Fruit fly (Drosophila melanogaster) whole organism, embryonic: Measurements from ENCODE around the gene AP-1mu.
A peak's percentile ranks its signal among the peaks of the same experiment; 100 is the strongest.

Experiments
- ATbp ChIP-seq: fragments of 200-800 bp; sonication (Bioruptor generic); optimal IDR thresholded peaks from 2 replicates; lab custom pipeline; 2017; ENCODE audit warnings: missing biosample characterization, mild to moderate bottlenecking, missing genetic modification characterization, missing genetic modification reagents
- BEAF-32 ChIP-seq: fragments of 200-800 bp; sonication (Bioruptor generic); optimal IDR thresholded peaks from 3 replicates; lab custom pipeline; 2017; ENCODE audit warnings: missing biosample characterization, missing genetic modification characterization, mild to moderate bottlenecking, moderate library complexity, missing genetic modification reagents
- C15 ChIP-seq: fragments of 200-800 bp; sonication (Bioruptor generic); IDR thresholded peaks from 3 replicates; pipeline ENCODE4 v1.3.6; 2022; ENCODE audit warnings: missing biosample characterization, missing genetic modification characterization
- CG13123 ChIP-seq: fragments of 200-800 bp; sonication (Bioruptor generic); optimal IDR thresholded peaks from 2 replicates; lab custom pipeline; 2016; ENCODE audit warnings: missing biosample characterization, missing genetic modification characterization
- CG13296 ChIP-seq: fragments of 200-800 bp; sonication (Bioruptor generic); optimal IDR thresholded peaks from 3 replicates; lab custom pipeline; 2018; ENCODE audit warnings: missing biosample characterization, mild to moderate bottlenecking, missing genetic modification characterization
- CG15601 ChIP-seq: fragments of 200-800 bp; sonication (Bioruptor generic); optimal IDR thresholded peaks from 3 replicates; lab custom pipeline; 2019; ENCODE audit warnings: missing biosample characterization, mild to moderate bottlenecking, missing genetic modification characterization, moderate library complexity
- CG16779 ChIP-seq: fragments of 200-800 bp; sonication (Bioruptor generic); IDR thresholded peaks from 2 replicates; pipeline ENCODE4 v1.3.6; 2022; ENCODE audit warnings: missing biosample characterization, missing genetic modification characterization
- CG17186 ChIP-seq: fragments of 200-800 bp; sonication (Bioruptor generic); optimal IDR thresholded peaks from 3 replicates; lab custom pipeline; 2017; ENCODE audit warnings: missing biosample characterization, missing genetic modification reagents, missing genetic modification characterization
- CG17328 ChIP-seq: fragments of 200-800 bp; sonication (Bioruptor generic); IDR thresholded peaks from 2 replicates; pipeline ENCODE4 v1.3.6; 2022; ENCODE audit warnings: missing biosample characterization, missing genetic modification characterization
- CG18764 ChIP-seq: fragments of 200-800 bp; sonication (Bioruptor generic); optimal IDR thresholded peaks from 3 replicates; lab custom pipeline; 2016; ENCODE audit warnings: missing biosample characterization, missing genetic modification characterization
- CG2199 ChIP-seq: fragments of 200-800 bp; sonication (Bioruptor generic); IDR thresholded peaks from 3 replicates; pipeline ENCODE4 v1.3.6; 2022; ENCODE audit warnings: missing biosample characterization, missing genetic modification characterization
- CG2712 ChIP-seq: fragments of 200-800 bp; optimal IDR thresholded peaks from 3 replicates; lab custom pipeline; 2019; ENCODE audit warnings: missing biosample characterization, mild to moderate bottlenecking, missing genetic modification characterization, moderate library complexity
- CG31365 ChIP-seq: fragments of 200-800 bp; sonication (Bioruptor generic); optimal IDR thresholded peaks from 2 replicates; lab custom pipeline; 2018; ENCODE audit warnings: missing biosample characterization, mild to moderate bottlenecking, missing genetic modification characterization
- CG3726 ChIP-seq: fragments of 200-800 bp; sonication (Bioruptor generic); IDR thresholded peaks from 3 replicates; pipeline ENCODE4, ENCODE4 v1.3.6; 2022; ENCODE audit warnings: missing biosample characterization, missing genetic modification characterization
- CG4424 ChIP-seq: fragments of 200-800 bp; sonication (Bioruptor generic); optimal IDR thresholded peaks from 3 replicates; lab custom pipeline; 2016; ENCODE audit warnings: missing biosample characterization, missing genetic modification characterization
- CG4854 ChIP-seq: fragments of 200-800 bp; sonication (Bioruptor generic); optimal IDR thresholded peaks from 2 replicates; lab custom pipeline; 2016; ENCODE audit warnings: missing biosample characterization, missing genetic modification characterization, inconsistent platforms
- CG5953 ChIP-seq: fragments of 200-800 bp; sonication (Bioruptor generic); IDR thresholded peaks from 2 replicates; pipeline ENCODE4 v1.3.6; 2022; ENCODE audit warnings: missing biosample characterization, missing genetic modification characterization
- CG6765 ChIP-seq: fragments of 200-800 bp; sonication (Bioruptor generic); optimal IDR thresholded peaks from 3 replicates; lab custom pipeline; 2017; ENCODE audit warnings: missing biosample characterization, mild to moderate bottlenecking, missing genetic modification characterization
- CG8765 ChIP-seq: fragments of 200-800 bp; sonication (Bioruptor generic); IDR thresholded peaks from 2 replicates; pipeline ENCODE4 v1.3.6; 2022; ENCODE audit warnings: missing biosample characterization, missing genetic modification characterization
- CG9437 ChIP-seq: fragments of 200-800 bp; sonication (Bioruptor generic); optimal IDR thresholded peaks from 2 replicates; lab custom pipeline; 2018; ENCODE audit warnings: missing biosample characterization, mild to moderate bottlenecking, missing genetic modification characterization
- Camta ChIP-seq: fragments of 200-800 bp; sonication (Bioruptor generic); optimal IDR thresholded peaks from 2 replicates; lab custom pipeline; 2016; ENCODE audit warnings: missing biosample characterization, missing genetic modification characterization
- Deaf1 ChIP-seq: fragments of 200-800 bp; optimal IDR thresholded peaks from 3 replicates; lab custom pipeline; 2019; ENCODE audit warnings: missing biosample characterization, mild to moderate bottlenecking, missing genetic modification characterization, moderate library complexity
- HLHmδ ChIP-seq: fragments of 200-800 bp; sonication (Bioruptor generic); optimal IDR thresholded peaks from 2 replicates; lab custom pipeline; 2018; ENCODE audit warnings: missing biosample characterization, mild to moderate bottlenecking, missing genetic modification characterization, moderate library complexity
- Nf-YB ChIP-seq: fragments of 200-800 bp; sonication (Bioruptor generic); optimal IDR thresholded peaks from 3 replicates; lab custom pipeline; 2019; ENCODE audit warnings: missing biosample characterization, mild to moderate bottlenecking, missing genetic modification characterization, moderate library complexity
- Sox102F ChIP-seq: fragments of 200-800 bp; sonication (Bioruptor generic); optimal IDR thresholded peaks from 2 replicates; lab custom pipeline; 2018; ENCODE audit warnings: missing biosample characterization, mild to moderate bottlenecking, missing genetic modification characterization, moderate library complexity
- Vsx1 ChIP-seq: fragments of 200-800 bp; sonication (Bioruptor generic); optimal IDR thresholded peaks from 2 replicates; lab custom pipeline; 2017; ENCODE audit warnings: missing biosample characterization, mild to moderate bottlenecking, missing genetic modification characterization, missing genetic modification reagents
- ab ChIP-seq: fragments of 200-800 bp; sonication (Bioruptor generic); optimal IDR thresholded peaks from 2 replicates; lab custom pipeline; 2016; ENCODE audit warnings: missing biosample characterization, missing genetic modification characterization
- al ChIP-seq: fragments of 200-800 bp; sonication (Bioruptor generic); IDR thresholded peaks from 2 replicates; pipeline ENCODE4 v1.3.6; 2022; ENCODE audit warnings: missing biosample characterization, missing genetic modification characterization
- ara ChIP-seq: fragments of 200-800 bp; sonication (Bioruptor generic); IDR thresholded peaks from 2 replicates; pipeline ENCODE4 v1.3.6; 2022; ENCODE audit warnings: missing biosample characterization, missing genetic modification characterization
- bab2 ChIP-seq: fragments of 200-800 bp; sonication (Bioruptor generic); optimal IDR thresholded peaks from 2 replicates; lab custom pipeline; 2016; ENCODE audit warnings: missing biosample characterization, missing genetic modification characterization
- bbx ChIP-seq: fragments of 200-800 bp; sonication (Bioruptor generic); IDR thresholded peaks from 2 replicates; pipeline ENCODE4 v1.3.6; 2022; ENCODE audit warnings: missing biosample characterization, missing genetic modification characterization; ENCODE audit not compliant: partially characterized antibody
- cas ChIP-seq: fragments of 200-800 bp; sonication (Bioruptor generic); IDR thresholded peaks from 2 replicates; pipeline ENCODE4 v1.3.6; 2022; ENCODE audit warnings: missing biosample characterization, missing genetic modification characterization
- da ChIP-seq: fragments of 200-800 bp; sonication (Bioruptor generic); optimal IDR thresholded peaks from 2 replicates; lab custom pipeline; 2016; ENCODE audit warnings: missing biosample characterization, missing genetic modification characterization
- dpn ChIP-seq, 2 experiments: fragments of 200-800 bp; sonication (Bioruptor generic); optimal IDR thresholded peaks; 3 replicates each; lab custom pipeline; 2016; ENCODE audit warnings: missing biosample characterization in 2 of 2, missing genetic modification characterization in 2 of 2
- ems ChIP-seq: fragments of 200-800 bp; sonication (Bioruptor generic); optimal IDR thresholded peaks from 3 replicates; lab custom pipeline; 2016; ENCODE audit warnings: missing biosample characterization, missing genetic modification characterization
- ftz-f1 ChIP-seq: fragments of 200-800 bp; sonication (Bioruptor generic); optimal IDR thresholded peaks from 2 replicates; lab custom pipeline; 2016; ENCODE audit warnings: missing biosample characterization, missing genetic modification characterization
- fu2 ChIP-seq: fragments of 200-800 bp; sonication (Bioruptor generic); optimal IDR thresholded peaks from 2 replicates; lab custom pipeline; 2016; ENCODE audit warnings: missing biosample characterization, missing genetic modification characterization
- gce ChIP-seq: fragments of 200-800 bp; sonication (Bioruptor generic); IDR thresholded peaks from 3 replicates; pipeline ENCODE4 v1.3.6; 2022; ENCODE audit warnings: missing biosample characterization, missing genetic modification characterization
- gcm2 ChIP-seq: fragments of 200-800 bp; sonication (Bioruptor generic); optimal IDR thresholded peaks from 2 replicates; lab custom pipeline; 2016; ENCODE audit warnings: missing biosample characterization, missing genetic modification characterization
- jumu ChIP-seq: fragments of 200-800 bp; sonication (Bioruptor generic); optimal IDR thresholded peaks from 3 replicates; lab custom pipeline; 2016; ENCODE audit warnings: missing biosample characterization, missing genetic modification characterization
- nau ChIP-seq: fragments of 200-800 bp; sonication (Bioruptor generic); optimal IDR thresholded peaks from 3 replicates; lab custom pipeline; 2017; ENCODE audit warnings: missing biosample characterization, mild to moderate bottlenecking, missing genetic modification characterization, missing genetic modification reagents
- nerfin-2 ChIP-seq: fragments of 200-800 bp; sonication (Bioruptor generic); IDR thresholded peaks from 2 replicates; pipeline ENCODE4 v1.3.6; 2022; ENCODE audit warnings: missing biosample characterization, missing genetic modification characterization; ENCODE audit not compliant: partially characterized antibody
- org-1 ChIP-seq: fragments of 200-800 bp; sonication (Bioruptor generic); optimal IDR thresholded peaks from 2 replicates; lab custom pipeline; 2017; ENCODE audit warnings: missing biosample characterization, missing genetic modification characterization
- pan ChIP-seq, 4 experiments: fragments of >200 bp in 3 of 4; fragments of 200-800 bp in 1 of 4; sonication (Bioruptor generic) in 1 of 4; optimal IDR thresholded peaks in 3 of 4; IDR thresholded peaks in 1 of 4; 2 replicates each; pipeline versions ENCODE4 v1.3.6 to Lab custom; 2017 to 2022; ENCODE audit warnings: missing biosample characterization in 2 of 4, missing genetic modification characterization in 2 of 4, mixed read lengths in 1 of 4
- pb ChIP-seq: fragments of 200-800 bp; sonication (Bioruptor generic); optimal IDR thresholded peaks from 3 replicates; lab custom pipeline; 2016; ENCODE audit warnings: missing biosample characterization, missing genetic modification characterization
- sqz ChIP-seq: fragments of 200-800 bp; sonication (Bioruptor generic); optimal IDR thresholded peaks from 3 replicates; lab custom pipeline; 2018; ENCODE audit warnings: missing biosample characterization, mild to moderate bottlenecking, missing genetic modification characterization
- ssp ChIP-seq: fragments of 200-800 bp; sonication (Bioruptor generic); IDR thresholded peaks from 2 replicates; pipeline ENCODE4 v1.3.6; 2022; ENCODE audit warnings: missing biosample characterization, missing genetic modification characterization
- tio ChIP-seq: fragments of 200-800 bp; sonication (Bioruptor generic); optimal IDR thresholded peaks from 2 replicates; lab custom pipeline; 2017; ENCODE audit warnings: missing biosample characterization, missing genetic modification characterization, inconsistent platforms
- trem ChIP-seq: fragments of 200-800 bp; optimal IDR thresholded peaks from 3 replicates; lab custom pipeline; 2019; ENCODE audit warnings: missing biosample characterization, mild to moderate bottlenecking, missing genetic modification characterization, moderate library complexity
- wdn ChIP-seq: fragments of 200-800 bp; sonication (Bioruptor generic); IDR thresholded peaks from 2 replicates; pipeline ENCODE4 v1.3.6; 2022; ENCODE audit warnings: missing biosample characterization, missing genetic modification characterization
- wek ChIP-seq: fragments of 200-800 bp; sonication (Bioruptor generic); optimal IDR thresholded peaks from 3 replicates; lab custom pipeline; 2018; ENCODE audit warnings: missing biosample characterization, mild to moderate bottlenecking, missing genetic modification characterization, moderate library complexity

The AP-1mu gene

DNA sequence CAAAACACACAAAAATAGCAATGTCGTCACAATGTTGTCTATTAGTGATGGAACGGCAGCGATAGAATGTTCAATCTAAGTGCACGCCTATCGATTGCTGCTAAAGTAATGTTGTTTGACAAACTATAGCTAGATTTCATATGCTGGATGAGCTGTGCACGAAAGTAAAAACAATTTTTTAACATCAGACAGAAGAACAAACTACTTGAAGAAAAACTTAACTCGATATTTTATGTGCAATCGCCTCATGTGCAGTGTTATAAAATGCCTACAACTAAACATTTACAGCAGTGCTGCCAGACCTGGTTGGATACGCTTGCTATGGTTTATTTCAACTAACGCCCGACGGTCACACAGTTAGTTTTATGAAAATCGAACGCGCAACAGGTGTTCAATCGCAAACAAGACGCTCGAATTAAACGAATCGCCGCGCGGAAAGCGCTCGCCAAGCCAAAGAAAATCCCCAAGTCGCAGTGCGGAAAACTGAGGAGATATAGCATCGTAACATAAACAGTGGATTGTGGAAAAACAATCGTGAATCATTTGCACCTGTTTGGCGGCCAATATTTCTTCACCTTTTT is 31.7 kb upstream of the AP-1mu start, which contains the start of the genes bocks and CG8312 (continued):
- TF ChIP-seq CG17328 (no peak), CG4854 (GFP tag; lab: Kevin White, UChicago) (peak; percentile 3), nerfin-2 (no peak), ATbp (GFP tag; lab: Kevin White, UChicago) (no peak), nau (GFP tag; lab: Kevin White, UChicago) (no peak), al (GFP tag; lab: Robert Waterston, UW) (no peak), C15 (GFP tag; lab: Robert Waterston, UW) (no peak), CG5953 (no peak), bbx (no peak), CG13123 (peak; percentile 5), da (GFP tag; lab: Kevin White, UChicago) (peak; percentile 46), CG3726 (GFP tag; lab: Robert Waterston, UW) (no peak), Camta (GFP tag; lab: Kevin White, UChicago) (peak; percentile 57), CG16779 (GFP tag; lab: Robert Waterston, UW) (no peak), sqz (GFP tag; lab: Kevin White, UChicago) (no peak), ab (GFP tag; lab: Kevin White, UChicago) (no peak), CG4424 (GFP tag; lab: Kevin White, UChicago) (peak; percentile 50), CG13296 (GFP tag; lab: Kevin White, UChicago) (peak; percentile 42), BEAF-32 (GFP tag; lab: Kevin White, UChicago) (peak; percentile 96), Sox102F (GFP tag; lab: Kevin White, UChicago) (no peak), Vsx1 (no peak), CG17186 (GFP tag; lab: Kevin White, UChicago) (peak; percentile 77), ssp (GFP tag; lab: Robert Waterston, UW) (no peak), Nf-YB (GFP tag; lab: Kevin White, UChicago) (peak; percentile 57), org-1 (no peak), gce (GFP tag; lab: Robert Waterston, UW) (no peak), CG31365 (tag; lab: Kevin White, UChicago) (no peak), CG9437 (GFP tag; lab: Kevin White, UChicago) (no peak), CG18764 (GFP tag; lab: Kevin White, UChicago) (peak; percentile 42), CG8765 (GFP tag; lab: Robert Waterston, UW) (no peak), Deaf1 (tag; lab: Kevin White, UChicago) (peak; percentile 21), CG6765 (GFP tag; lab: Kevin White, UChicago) (no peak), ems (GFP tag; lab: Kevin White, UChicago) (peak; percentile 65), cas (GFP tag; lab: Robert Waterston, UW) (no peak), bab2 (GFP tag; lab: Kevin White, UChicago) (peak; percentile 47), trem (peak; percentile 93), pan (optimal IDR thresholded peaks at IDR 0.05; lab: Kevin White, UChicago) (no peak), pan (GFP tag; optimal IDR thresholded peaks at IDR 0.05 in 1 of 2, IDR thresholded peaks at IDR 0.05 in 1 of 2) (no peak), dpn (GFP tag; optimal IDR thresholded peaks at IDR 0.05; lab: Kevin White, UChicago) (peak; percentile 49 to 64), ara (GFP tag; lab: Robert Waterston, UW) (no peak), HLHmδ (peak; percentile 27), CG2199 (no peak), fu2 (GFP tag; lab: Kevin White, UChicago) (peak; percentile 13), wek (GFP tag; lab: Kevin White, UChicago) (no peak), jumu (GFP tag; lab: Kevin White, UChicago) (peak; percentile 58), gcm2 (GFP tag; lab: Kevin White, UChicago) (no peak), CG15601 (peak; percentile 82), wdn (GFP tag; lab: Robert Waterston, UW) (no peak), tio (no peak), pb (GFP tag; lab: Kevin White, UChicago) (no peak), CG2712 (tag; lab: Kevin White, UChicago) (peak; percentile 54), ftz-f1 (peak; percentile 35)
